Fruit fly (Drosophila melanogaster) whole organism, embryonic: ENCODE data around the gene Sfp35C.
A peak's percentile ranks its signal among the peaks of the same experiment; 100 is the strongest.

Source experiments
- Abd-B ChIP-seq: fragments of 200-800 bp; sonication (Bioruptor generic); optimal IDR thresholded peaks from 2 replicates; lab custom pipeline; 2018; ENCODE audit warnings: missing biosample characterization, mild to moderate bottlenecking, missing genetic modification characterization, moderate library complexity
- Ada2b ChIP-seq: fragments of 200-800 bp; sonication (Bioruptor generic); IDR thresholded peaks from 2 replicates; pipeline ENCODE4 v1.3.6; 2022; ENCODE audit warnings: missing biosample characterization, missing genetic modification characterization
- BtbVII ChIP-seq: fragments of 200-800 bp; sonication (Bioruptor generic); optimal IDR thresholded peaks from 3 replicates; lab custom pipeline; 2017; ENCODE audit warnings: missing biosample characterization, mild to moderate bottlenecking, missing genetic modification characterization
- CG10366 ChIP-seq: fragments of 200-800 bp; sonication (Bioruptor generic); IDR thresholded peaks from 2 replicates; pipeline ENCODE4 v1.3.6; 2022; ENCODE audit warnings: missing biosample characterization, missing genetic modification characterization
- CG11504 ChIP-seq: fragments of 200-800 bp; sonication (Bioruptor generic); optimal IDR thresholded peaks from 3 replicates; lab custom pipeline; 2019; ENCODE audit warnings: missing biosample characterization, mild to moderate bottlenecking, missing genetic modification characterization, moderate library complexity
- CG12104 ChIP-seq: fragments of 200-800 bp; sonication (Bioruptor generic); optimal IDR thresholded peaks from 3 replicates; lab custom pipeline; 2016; ENCODE audit warnings: missing biosample characterization, missing genetic modification characterization
- CG12155 ChIP-seq: fragments of 200-800 bp; sonication (Bioruptor generic); optimal IDR thresholded peaks from 3 replicates; lab custom pipeline; 2016; ENCODE audit warnings: missing biosample characterization, missing genetic modification characterization
- CG12391 ChIP-seq: fragments of 200-800 bp; sonication (Bioruptor generic); optimal IDR thresholded peaks from 3 replicates; lab custom pipeline; 2018; ENCODE audit warnings: missing biosample characterization, mild to moderate bottlenecking, missing genetic modification characterization, moderate library complexity
- CG13287 ChIP-seq: fragments of 200-800 bp; sonication (Bioruptor generic); IDR thresholded peaks from 2 replicates; pipeline ENCODE4 v1.3.6; 2022; ENCODE audit warnings: missing biosample characterization, missing genetic modification characterization; ENCODE audit not compliant: partially characterized antibody
- CG14860 ChIP-seq: fragments of 200-800 bp; sonication (Bioruptor generic); IDR thresholded peaks from 3 replicates; pipeline ENCODE4 v1.3.6; 2022; ENCODE audit warnings: missing biosample characterization, missing genetic modification characterization; ENCODE audit not compliant: partially characterized antibody
- CG1529 ChIP-seq: fragments of 200-800 bp; sonication (Bioruptor generic); optimal IDR thresholded peaks from 3 replicates; lab custom pipeline; 2018; ENCODE audit warnings: missing biosample characterization, missing genetic modification characterization
- CG4424 ChIP-seq: fragments of 200-800 bp; sonication (Bioruptor generic); optimal IDR thresholded peaks from 3 replicates; lab custom pipeline; 2016; ENCODE audit warnings: missing biosample characterization, missing genetic modification characterization
- CG7987 ChIP-seq: fragments of 200-800 bp; sonication (Bioruptor generic); optimal IDR thresholded peaks from 2 replicates; lab custom pipeline; 2018; ENCODE audit warnings: missing biosample characterization, mild to moderate bottlenecking, missing genetic modification characterization, moderate library complexity
- CG8281 ChIP-seq: fragments of 200-800 bp; sonication (Bioruptor generic); optimal IDR thresholded peaks from 2 replicates; lab custom pipeline; 2018; ENCODE audit warnings: missing biosample characterization, mild to moderate bottlenecking, missing genetic modification characterization, moderate library complexity
- CG9817 ChIP-seq: fragments of 200-800 bp; sonication (Bioruptor generic); optimal IDR thresholded peaks from 2 replicates; lab custom pipeline; 2018; ENCODE audit warnings: missing biosample characterization, mild to moderate bottlenecking, missing genetic modification characterization, moderate library complexity
- CHES-1-like ChIP-seq: fragments of 200-800 bp; sonication (Bioruptor generic); optimal IDR thresholded peaks from 2 replicates; lab custom pipeline; 2016; ENCODE audit warnings: missing biosample characterization, missing genetic modification characterization
- Camta ChIP-seq: fragments of 200-800 bp; sonication (Bioruptor generic); optimal IDR thresholded peaks from 2 replicates; lab custom pipeline; 2016; ENCODE audit warnings: missing biosample characterization, missing genetic modification characterization
- D ChIP-seq, 2 experiments: fragments of 200-800 bp in 1 of 2; fragments of >200 bp in 1 of 2; sonication (Bioruptor generic) in 1 of 2; optimal IDR thresholded peaks; 2 replicates in 1 of 2; 3 replicates in 1 of 2; lab custom pipeline; 2017; ENCODE audit warnings: mild to moderate bottlenecking in 1 of 2, missing biosample characterization in 1 of 2, missing genetic modification characterization in 1 of 2, missing genetic modification reagents in 1 of 2
- Dip2 ChIP-seq: fragments of 200-800 bp; sonication (Bioruptor generic); IDR thresholded peaks from 2 replicates; pipeline ENCODE4 v1.3.6; 2022; ENCODE audit warnings: missing biosample characterization, missing genetic modification characterization
- E2f2 ChIP-seq: fragments of 200-800 bp; sonication (Bioruptor generic); IDR thresholded peaks from 2 replicates; pipeline ENCODE4 v1.3.6; 2022; ENCODE audit warnings: missing biosample characterization, missing genetic modification characterization
- ERR ChIP-seq: fragments of 200-800 bp; sonication (Bioruptor generic); optimal IDR thresholded peaks from 2 replicates; lab custom pipeline; 2016; ENCODE audit warnings: missing biosample characterization, missing genetic modification characterization
- Elba2 ChIP-seq: fragments of 200-800 bp; sonication (Bioruptor generic); optimal IDR thresholded peaks from 3 replicates; lab custom pipeline; 2016; ENCODE audit warnings: missing biosample characterization, missing genetic modification characterization
- Ets97D ChIP-seq: fragments of 200-800 bp; sonication (Bioruptor generic); optimal IDR thresholded peaks from 3 replicates; lab custom pipeline; 2016; ENCODE audit warnings: missing biosample characterization, missing genetic modification characterization
- Fer1 ChIP-seq: fragments of 200-800 bp; sonication (Bioruptor generic); optimal IDR thresholded peaks from 2 replicates; lab custom pipeline; 2017; ENCODE audit warnings: missing biosample characterization, mild to moderate bottlenecking, missing genetic modification characterization
- Fer3 ChIP-seq: fragments of 200-800 bp; sonication (Bioruptor generic); optimal IDR thresholded peaks from 2 replicates; lab custom pipeline; 2018; ENCODE audit warnings: missing biosample characterization, mild to moderate bottlenecking, missing genetic modification characterization, moderate library complexity
- GATAe ChIP-seq: fragments of 200-800 bp; sonication (Bioruptor generic); conservative IDR thresholded peaks from 2 replicates; pipeline ENCODE4 v1.3.6; 2022; ENCODE audit warnings: missing biosample characterization, missing genetic modification characterization
- HLH3B ChIP-seq: fragments of 200-800 bp; sonication (Bioruptor generic); IDR thresholded peaks from 2 replicates; pipeline ENCODE4 v1.3.6; 2022; ENCODE audit warnings: missing biosample characterization, missing genetic modification characterization
- Hmr ChIP-seq: fragments of 200-800 bp; sonication (Bioruptor generic); optimal IDR thresholded peaks from 3 replicates; lab custom pipeline; 2017; ENCODE audit warnings: mild to moderate bottlenecking, missing biosample characterization, missing genetic modification reagents, missing genetic modification characterization
- Med ChIP-seq: fragments of 200-800 bp; sonication (Bioruptor generic); peaks from one replicate; lab custom pipeline; 2016; ENCODE audit warnings: missing biosample characterization, missing genetic modification characterization, mild to moderate bottlenecking, inconsistent platforms, moderate library complexity
- Poxn ChIP-seq: fragments of 200-800 bp; sonication (Bioruptor generic); IDR thresholded peaks from 2 replicates; pipeline ENCODE4 v1.3.6; 2022; ENCODE audit warnings: missing biosample characterization, missing genetic modification characterization
- Sox102F ChIP-seq: fragments of 200-800 bp; sonication (Bioruptor generic); optimal IDR thresholded peaks from 2 replicates; lab custom pipeline; 2018; ENCODE audit warnings: missing biosample characterization, mild to moderate bottlenecking, missing genetic modification characterization, moderate library complexity
- aop ChIP-seq: fragments of 200-800 bp; sonication (Bioruptor generic); IDR thresholded peaks from 2 replicates; pipeline ENCODE4 v1.3.6; 2022; ENCODE audit warnings: missing biosample characterization, missing genetic modification characterization
- bcd ChIP-seq: fragments of 200-800 bp; sonication (Bioruptor generic); optimal IDR thresholded peaks from 2 replicates; lab custom pipeline; 2017; ENCODE audit warnings: missing biosample characterization, mild to moderate bottlenecking, missing genetic modification characterization
- btn ChIP-seq: fragments of 200-800 bp; sonication (Bioruptor generic); optimal IDR thresholded peaks from 2 replicates; lab custom pipeline; 2016; ENCODE audit warnings: missing biosample characterization, missing genetic modification characterization
- cas ChIP-seq: fragments of 200-800 bp; sonication (Bioruptor generic); IDR thresholded peaks from 2 replicates; pipeline ENCODE4 v1.3.6; 2022; ENCODE audit warnings: missing biosample characterization, missing genetic modification characterization
- chif ChIP-seq, 2 experiments: fragments of 200-800 bp; sonication (Bioruptor generic); optimal IDR thresholded peaks; 3 replicates each; lab custom pipeline; 2016; ENCODE audit warnings: missing biosample characterization in 2 of 2, missing genetic modification characterization in 2 of 2
- crol ChIP-seq: fragments of 200-800 bp; sonication (Bioruptor generic); IDR thresholded peaks from 2 replicates; pipeline ENCODE4 v1.3.6; 2022; ENCODE audit warnings: missing biosample characterization, missing genetic modification characterization
- cwo ChIP-seq: fragments of 200-800 bp; sonication (Bioruptor generic); optimal IDR thresholded peaks from 3 replicates; lab custom pipeline; 2017; ENCODE audit warnings: missing biosample characterization, missing genetic modification characterization, mild to moderate bottlenecking, moderate library complexity, missing genetic modification reagents
- dan ChIP-seq: fragments of 200-800 bp; sonication (Bioruptor generic); IDR thresholded peaks from 2 replicates; pipeline ENCODE4 v1.3.6; 2022; ENCODE audit warnings: missing biosample characterization, missing genetic modification characterization
- fd64A ChIP-seq: fragments of 200-800 bp; sonication (Bioruptor generic); optimal IDR thresholded peaks from 3 replicates; lab custom pipeline; 2018; ENCODE audit warnings: missing biosample characterization, mild to moderate bottlenecking, missing genetic modification characterization
- gfzf ChIP-seq: fragments of 200-800 bp; sonication (Bioruptor generic); optimal IDR thresholded peaks from 2 replicates; lab custom pipeline; 2016; ENCODE audit warnings: missing biosample characterization, mild to moderate bottlenecking, missing genetic modification characterization, moderate library complexity
- insv ChIP-seq, 2 experiments: fragments of 200-800 bp; sonication (Bioruptor generic); optimal IDR thresholded peaks; 3 replicates each; lab custom pipeline; 2016 to 2018; ENCODE audit warnings: missing biosample characterization in 2 of 2, missing genetic modification characterization in 2 of 2
- knrl ChIP-seq: fragments of 200-800 bp; sonication (Bioruptor generic); IDR thresholded peaks from 3 replicates; pipeline ENCODE4 v1.3.6; 2022; ENCODE audit warnings: missing biosample characterization, missing genetic modification characterization; ENCODE audit not compliant: partially characterized antibody
- oc ChIP-seq: fragments of 200-800 bp; sonication (Bioruptor generic); optimal IDR thresholded peaks from 2 replicates; lab custom pipeline; 2018; ENCODE audit warnings: missing biosample characterization, mild to moderate bottlenecking, missing genetic modification characterization, moderate library complexity
- sd ChIP-seq: fragments of 200-800 bp; sonication (Bioruptor generic); optimal IDR thresholded peaks from 3 replicates; lab custom pipeline; 2018; ENCODE audit warnings: missing biosample characterization, mild to moderate bottlenecking, missing genetic modification characterization, moderate library complexity
- sens ChIP-seq: fragments of 200-800 bp; sonication (Bioruptor generic); peaks from one replicate; lab custom pipeline; 2016; ENCODE audit warnings: missing biosample characterization, missing genetic modification characterization
- sisA ChIP-seq: fragments of 200-800 bp; sonication (Bioruptor generic); IDR thresholded peaks from 2 replicates; pipeline ENCODE4 v1.3.6; 2022; ENCODE audit warnings: missing biosample characterization, missing genetic modification characterization
- sob ChIP-seq: fragments of 200-800 bp; sonication (Bioruptor generic); IDR thresholded peaks from 2 replicates; pipeline ENCODE4 v1.3.6; 2022; ENCODE audit warnings: missing biosample characterization, missing genetic modification characterization
- tx ChIP-seq: fragments of 200-800 bp; sonication (Bioruptor generic); optimal IDR thresholded peaks from 2 replicates; lab custom pipeline; 2016; ENCODE audit warnings: missing biosample characterization, missing genetic modification characterization
- unc-4 ChIP-seq: fragments of 200-800 bp; sonication (Bioruptor generic); IDR thresholded peaks from 2 replicates; pipeline ENCODE4 v1.3.6; 2022; ENCODE audit warnings: missing biosample characterization, missing genetic modification characterization; ENCODE audit not compliant: partially characterized antibody

Gene Sfp35C

dm6 chr2L:15179028-15179427, 22.9 kb downstream of the Sfp35C start (continued):
- TF ChIP-seq CG9817 = peak; percentile 32
- no peak for TF ChIP-seq E2f2 (GFP tag; lab: Robert Waterston, UW)
- peak; percentile 33; the same call in 1 of the 2 replicates for TF ChIP-seq Ada2b
- no peak for TF ChIP-seq tx (GFP tag; lab: Kevin White, UChicago)
- peak; percentile 50; the same call in 1 of the 2 replicates for TF ChIP-seq sisA (GFP tag; lab: Robert Waterston, UW)
- TF ChIP-seq CG1529 = no peak
- TF ChIP-seq aop (GFP tag; lab: Robert Waterston, UW) = 0 out of 2 replicates have a peak, but pooled peaks have one; percentile 33
- TF ChIP-seq Hmr (GFP tag; lab: Kevin White, UChicago) = peak; percentile 51
- TF ChIP-seq CG14860 (GFP tag; lab: Robert Waterston, UW) = no peak
- no peak; the same call in 1 of the 2 replicates for TF ChIP-seq sob
- TF ChIP-seq Sox102F (GFP tag; lab: Kevin White, UChicago) = peak; percentile 7
- no peak for TF ChIP-seq CHES-1-like (GFP tag; lab: Kevin White, UChicago)
- TF ChIP-seq CG12155 (GFP tag; lab: Kevin White, UChicago) = no peak
- TF ChIP-seq CG7987 (GFP tag; lab: Kevin White, UChicago) = no peak
- TF ChIP-seq sd = no peak
- TF ChIP-seq cas (GFP tag; lab: Robert Waterston, UW) = 0 out of 2 replicates have a peak, but pooled peaks have one; percentile 11
- no peak for TF ChIP-seq oc
- TF ChIP-seq unc-4 (GFP tag; lab: Robert Waterston, UW) = no peak
- no peak for TF ChIP-seq Med
- TF ChIP-seq Fer1 (GFP tag; lab: Kevin White, UChicago) = peak; percentile 71
- no peak for TF ChIP-seq Ets97D (GFP tag; lab: Kevin White, UChicago)
- no peak for TF ChIP-seq BtbVII (GFP tag; lab: Kevin White, UChicago)
- TF ChIP-seq chif (GFP tag; optimal IDR thresholded peaks at IDR 0.05; lab: Kevin White, UChicago) = no peak
- no peak for TF ChIP-seq Poxn (GFP tag; lab: Robert Waterston, UW)
- TF ChIP-seq D (optimal IDR thresholded peaks at IDR 0.05; lab: Kevin White, UChicago) = no peak
- TF ChIP-seq D (GFP tag; optimal IDR thresholded peaks at IDR 0.05; lab: Kevin White, UChicago) = no peak
- peak; percentile 52 for TF ChIP-seq Fer3 (tag; lab: Kevin White, UChicago)
- no peak for TF ChIP-seq CG12104 (GFP tag; lab: Kevin White, UChicago)
- no peak for TF ChIP-seq Elba2 (GFP tag; lab: Kevin White, UChicago)
- no peak for TF ChIP-seq dan (GFP tag; lab: Robert Waterston, UW)
- TF ChIP-seq Dip2 (GFP tag; lab: Robert Waterston, UW) = no peak
- no peak for TF ChIP-seq Camta (GFP tag; lab: Kevin White, UChicago)
- TF ChIP-seq knrl (GFP tag; lab: Robert Waterston, UW) = no peak
- peak; percentile 19 for TF ChIP-seq CG11504
- no peak for TF ChIP-seq CG4424 (GFP tag; lab: Kevin White, UChicago)
- no peak for TF ChIP-seq ERR (GFP tag; lab: Kevin White, UChicago)
- TF ChIP-seq bcd = peak; percentile 14
- peak; percentile 60 for TF ChIP-seq sens (GFP tag; lab: Kevin White, UChicago)
- TF ChIP-seq Abd-B (GFP tag; lab: Kevin White, UChicago) = peak; percentile 46
- TF ChIP-seq HLH3B = peak; percentile 35; the same call in 1 of the 2 replicates
- TF ChIP-seq CG8281 (tag; lab: Kevin White, UChicago) = no peak
- TF ChIP-seq GATAe (GFP tag; lab: Robert Waterston, UW) = no peak
- TF ChIP-seq CG10366 (GFP tag; lab: Robert Waterston, UW) = peak; percentile 17; the same call in 1 of the 2 replicates
- TF ChIP-seq gfzf = no peak
- no peak for TF ChIP-seq insv (GFP tag; optimal IDR thresholded peaks at IDR 0.05; lab: Kevin White, UChicago)
- no peak for TF ChIP-seq btn (GFP tag; lab: Kevin White, UChicago)
- no peak for TF ChIP-seq CG12391 (tag; lab: Kevin White, UChicago)
- TF ChIP-seq CG13287 (GFP tag; lab: Robert Waterston, UW) = no peak
- TF ChIP-seq crol = no peak
- peak; percentile 34 for TF ChIP-seq cwo
- no peak for TF ChIP-seq fd64A (GFP tag; lab: Kevin White, UChicago)
